Worm (Caenorhabditis elegans): Measurements from ENCODE around the gene clec-122.

DNA sequence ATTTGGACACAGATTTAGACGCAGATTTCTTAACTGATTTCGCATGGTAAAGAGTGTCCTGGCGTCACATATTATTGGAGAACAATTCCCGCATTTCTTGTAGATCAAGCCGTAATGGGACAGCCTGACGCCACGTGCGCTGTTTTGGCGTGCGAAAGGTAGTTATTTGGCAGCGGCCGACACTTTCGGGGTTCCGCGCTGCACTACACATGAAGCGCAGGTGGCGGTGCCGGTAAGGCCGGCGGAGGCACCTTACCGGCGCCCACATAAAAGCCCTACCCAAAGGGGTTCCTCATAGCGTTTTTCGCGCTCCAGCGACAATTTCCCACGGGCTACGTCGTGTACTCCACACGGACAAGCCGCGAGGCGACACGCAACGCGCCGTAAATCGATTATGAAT lies 4.2 kb downstream of the clec-122 start:
- no peak for TF ChIP-seq nhr-237 (tag; optimal IDR thresholded peaks at IDR 0.05)
- no peak for TF ChIP-seq mdl-1 (tag; optimal IDR thresholded peaks at IDR 0.05)
- TF ChIP-seq ZK546.5 (tag; optimal IDR thresholded peaks at IDR 0.05) = no peak
- TF ChIP-seq daf-19 (GFP tag; conservative IDR thresholded peaks at IDR 0.05) = no peak
- TF ChIP-seq arid-1 (GFP tag; conservative IDR thresholded peaks at IDR 0.05) = no peak
- no peak for TF ChIP-seq jun-1 (tag; optimal IDR thresholded peaks at IDR 0.05)
- no peak for TF ChIP-seq aha-1 (tag)
- no peak for TF ChIP-seq R02D3.7 (tag; optimal IDR thresholded peaks at IDR 0.05)
- no peak for TF ChIP-seq daf-16 (GFP tag; optimal IDR thresholded peaks at IDR 0.05)
- no peak for TF ChIP-seq daf-16 (tag; optimal IDR thresholded peaks at IDR 0.05)
- TF ChIP-seq lim-7 (GFP tag; IDR thresholded peaks at IDR 0.05) = no peak
- no peak for TF ChIP-seq dpl-1 (GFP tag; optimal IDR thresholded peaks at IDR 0.05)
- TF ChIP-seq F44E2.7 (GFP tag; IDR thresholded peaks at IDR 0.05) = no peak

Measured in whole organism, L4 larva.